Fruit fly (Drosophila melanogaster) whole organism, embryonic: ENCODE data around the gene nxf2.

Experiments used
- BEAF-32 ChIP-seq: fragments of 200-800 bp; sonication (Bioruptor generic); optimal IDR thresholded peaks from 3 replicates; lab custom pipeline; 2017; ENCODE audit warnings: missing biosample characterization, missing genetic modification characterization, mild to moderate bottlenecking, moderate library complexity, missing genetic modification reagents
- Bgb ChIP-seq: fragments of 200-800 bp; sonication (Bioruptor generic); IDR thresholded peaks from 2 replicates; pipeline ENCODE4 v1.3.6; 2022; ENCODE audit warnings: missing biosample characterization, missing genetic modification characterization; ENCODE audit not compliant: partially characterized antibody
- CG10267 ChIP-seq: fragments of 200-800 bp; sonication (Bioruptor generic); optimal IDR thresholded peaks from 2 replicates; lab custom pipeline; 2018; ENCODE audit warnings: missing biosample characterization, mild to moderate bottlenecking, missing genetic modification characterization, moderate library complexity
- CG13287 ChIP-seq: fragments of 200-800 bp; sonication (Bioruptor generic); IDR thresholded peaks from 2 replicates; pipeline ENCODE4 v1.3.6; 2022; ENCODE audit warnings: missing biosample characterization, missing genetic modification characterization; ENCODE audit not compliant: partially characterized antibody
- CG14710 ChIP-seq: fragments of 200-800 bp; sonication (Bioruptor generic); optimal IDR thresholded peaks from 3 replicates; lab custom pipeline; 2019; ENCODE audit warnings: missing biosample characterization, mild to moderate bottlenecking, missing genetic modification characterization, moderate library complexity
- CG16813 ChIP-seq: fragments of 200-800 bp; sonication (Bioruptor generic); IDR thresholded peaks from 3 replicates; pipeline ENCODE4 v1.3.6; 2022; ENCODE audit warnings: missing biosample characterization, missing genetic modification characterization; ENCODE audit not compliant: partially characterized antibody
- CG17328 ChIP-seq: fragments of 200-800 bp; sonication (Bioruptor generic); IDR thresholded peaks from 2 replicates; pipeline ENCODE4 v1.3.6; 2022; ENCODE audit warnings: missing biosample characterization, missing genetic modification characterization
- CG2116 ChIP-seq: fragments of 200-800 bp; sonication (Bioruptor generic); optimal IDR thresholded peaks from 3 replicates; lab custom pipeline; 2018; ENCODE audit warnings: missing biosample characterization, mild to moderate bottlenecking, missing genetic modification characterization
- CG2199 ChIP-seq: fragments of 200-800 bp; sonication (Bioruptor generic); IDR thresholded peaks from 3 replicates; pipeline ENCODE4 v1.3.6; 2022; ENCODE audit warnings: missing biosample characterization, missing genetic modification characterization
- CG34224 ChIP-seq: fragments of 200-800 bp; sonication (Bioruptor generic); IDR thresholded peaks from 3 replicates; pipeline ENCODE4 v1.3.6; 2022; ENCODE audit warnings: missing biosample characterization, missing genetic modification characterization; ENCODE audit not compliant: partially characterized antibody
- CG4617 ChIP-seq: fragments of 200-800 bp; sonication (Bioruptor generic); optimal IDR thresholded peaks from 3 replicates; lab custom pipeline; 2016; ENCODE audit warnings: missing biosample characterization, missing genetic modification characterization, borderline replicate concordance
- CG9727 ChIP-seq: fragments of 200-800 bp; sonication (Bioruptor generic); optimal IDR thresholded peaks from 3 replicates; lab custom pipeline; 2017; ENCODE audit warnings: missing biosample characterization, mild to moderate bottlenecking, missing genetic modification characterization
- Dll ChIP-seq: fragments of 200-800 bp; sonication (Bioruptor generic); IDR thresholded peaks from 4 replicates; pipeline ENCODE4 v1.3.6; 2022; ENCODE audit warnings: missing biosample characterization, missing genetic modification characterization; ENCODE audit not compliant: partially characterized antibody
- Dref ChIP-seq: fragments of 200-800 bp; sonication (Bioruptor generic); IDR thresholded peaks from 2 replicates; pipeline ENCODE4 v1.3.6; 2022; ENCODE audit warnings: missing biosample characterization, missing genetic modification characterization
- Ets97D ChIP-seq: fragments of 200-800 bp; sonication (Bioruptor generic); optimal IDR thresholded peaks from 3 replicates; lab custom pipeline; 2016; ENCODE audit warnings: missing biosample characterization, missing genetic modification characterization
- Gsc ChIP-seq: fragments of 200-800 bp; sonication (Bioruptor generic); IDR thresholded peaks from 2 replicates; pipeline ENCODE4 v1.3.6; 2022; ENCODE audit warnings: missing biosample characterization, missing genetic modification characterization
- Gug ChIP-seq: fragments of 200-800 bp; sonication (Bioruptor generic); IDR thresholded peaks from 4 replicates; pipeline ENCODE4 v1.3.6; 2022; ENCODE audit warnings: missing biosample characterization, missing genetic modification characterization
- HLH4C ChIP-seq: fragments of 200-800 bp; sonication (Bioruptor generic); IDR thresholded peaks from 3 replicates; pipeline ENCODE4 v1.3.6; 2022; ENCODE audit warnings: missing biosample characterization, missing genetic modification characterization; ENCODE audit not compliant: partially characterized antibody
- Hand ChIP-seq: fragments of 200-800 bp; sonication (Bioruptor generic); optimal IDR thresholded peaks from 2 replicates; lab custom pipeline; 2017; ENCODE audit warnings: mild to moderate bottlenecking, missing biosample characterization, missing genetic modification reagents, missing genetic modification characterization
- Hr78 ChIP-seq, 2 experiments: fragments of 200-800 bp in 1 of 2; fragments of >200 bp in 1 of 2; sonication (Bioruptor generic) in 1 of 2; optimal IDR thresholded peaks; 2 replicates each; lab custom pipeline; 2017 to 2019; ENCODE audit warnings: missing biosample characterization in 2 of 2, missing genetic modification characterization in 2 of 2, mild to moderate bottlenecking in 1 of 2, moderate library complexity in 1 of 2
- Myb ChIP-seq: fragments of 200-800 bp; sonication (Bioruptor generic); optimal IDR thresholded peaks from 2 replicates; lab custom pipeline; 2016; ENCODE audit warnings: missing biosample characterization, missing genetic modification characterization
- Neu2 ChIP-seq: fragments of 200-800 bp; sonication (Bioruptor generic); optimal IDR thresholded peaks from 3 replicates; lab custom pipeline; 2016; ENCODE audit warnings: missing biosample characterization, missing genetic modification characterization, borderline replicate concordance
- Scr ChIP-seq: fragments of 200-800 bp; sonication (Bioruptor generic); IDR thresholded peaks from 2 replicates; pipeline ENCODE4 v1.3.6; 2022; ENCODE audit warnings: missing biosample characterization, missing genetic modification characterization; ENCODE audit not compliant: partially characterized antibody
- Six4 ChIP-seq: fragments of 200-800 bp; sonication (Bioruptor generic); optimal IDR thresholded peaks from 2 replicates; lab custom pipeline; 2016; ENCODE audit warnings: missing biosample characterization, missing genetic modification characterization
- Sry-δ ChIP-seq: fragments of 200-800 bp; sonication (Bioruptor generic); optimal IDR thresholded peaks from 2 replicates; lab custom pipeline; 2016; ENCODE audit warnings: missing biosample characterization, missing genetic modification characterization
- Xrp1 ChIP-seq: fragments of 200-800 bp; sonication (Bioruptor generic); IDR thresholded peaks from 2 replicates; pipeline ENCODE4 v1.3.6; 2022; ENCODE audit warnings: missing biosample characterization, missing genetic modification characterization
- amos ChIP-seq: fragments of 200-800 bp; sonication (Bioruptor generic); IDR thresholded peaks from 2 replicates; pipeline ENCODE4 v1.3.6; 2022; ENCODE audit warnings: missing biosample characterization, missing genetic modification characterization; ENCODE audit not compliant: partially characterized antibody
- ato ChIP-seq: fragments of 200-800 bp; sonication (Bioruptor generic); IDR thresholded peaks from 2 replicates; pipeline ENCODE4 v1.3.6; 2022; ENCODE audit warnings: missing biosample characterization, missing genetic modification characterization; ENCODE audit not compliant: partially characterized antibody
- bbx ChIP-seq: fragments of 200-800 bp; sonication (Bioruptor generic); IDR thresholded peaks from 2 replicates; pipeline ENCODE4 v1.3.6; 2022; ENCODE audit warnings: missing biosample characterization, missing genetic modification characterization; ENCODE audit not compliant: partially characterized antibody
- bsh ChIP-seq, 2 experiments: fragments of 200-800 bp; sonication (Bioruptor generic); optimal IDR thresholded peaks; 2 replicates each; lab custom pipeline; 2017 to 2018; ENCODE audit warnings: mild to moderate bottlenecking in 2 of 2, missing biosample characterization in 2 of 2, missing genetic modification characterization in 2 of 2, moderate library complexity in 1 of 2
- esg ChIP-seq: fragments of 200-800 bp; sonication (Bioruptor generic); conservative IDR thresholded peaks from 2 replicates; pipeline ENCODE4 v1.3.6; 2022; ENCODE audit warnings: missing biosample characterization, missing genetic modification characterization
- hbn ChIP-seq: fragments of 200-800 bp; sonication (Bioruptor generic); IDR thresholded peaks from 2 replicates; pipeline ENCODE4 v1.3.6; 2022; ENCODE audit warnings: missing biosample characterization, missing genetic modification characterization; ENCODE audit not compliant: partially characterized antibody
- knrl ChIP-seq: fragments of 200-800 bp; sonication (Bioruptor generic); IDR thresholded peaks from 3 replicates; pipeline ENCODE4 v1.3.6; 2022; ENCODE audit warnings: missing biosample characterization, missing genetic modification characterization; ENCODE audit not compliant: partially characterized antibody
- lbe ChIP-seq: fragments of 200-800 bp; sonication (Bioruptor generic); optimal IDR thresholded peaks from 2 replicates; lab custom pipeline; 2016; ENCODE audit warnings: missing biosample characterization, mild to moderate bottlenecking, missing genetic modification characterization
- mld ChIP-seq: fragments of 200-800 bp; sonication (Bioruptor generic); IDR thresholded peaks from 3 replicates; pipeline ENCODE4 v1.3.6; 2022; ENCODE audit warnings: missing biosample characterization, missing genetic modification characterization; ENCODE audit not compliant: partially characterized antibody
- nerfin-1 ChIP-seq: fragments of 200-800 bp; sonication (Bioruptor generic); optimal IDR thresholded peaks from 3 replicates; lab custom pipeline; 2019; ENCODE audit warnings: missing biosample characterization, mild to moderate bottlenecking, missing genetic modification characterization, moderate library complexity
- phol ChIP-seq: fragments of 200-800 bp; sonication (Bioruptor generic); optimal IDR thresholded peaks from 3 replicates; lab custom pipeline; 2018; ENCODE audit warnings: missing biosample characterization, mild to moderate bottlenecking, missing genetic modification characterization, moderate library complexity
- sens ChIP-seq: fragments of 200-800 bp; sonication (Bioruptor generic); peaks from one replicate; lab custom pipeline; 2016; ENCODE audit warnings: missing biosample characterization, missing genetic modification characterization
- stwl ChIP-seq: fragments of 200-800 bp; sonication (Bioruptor generic); optimal IDR thresholded peaks from 3 replicates; lab custom pipeline; 2018; ENCODE audit warnings: missing biosample characterization, mild to moderate bottlenecking, missing genetic modification characterization, moderate library complexity
- trem ChIP-seq: fragments of 200-800 bp; optimal IDR thresholded peaks from 3 replicates; lab custom pipeline; 2019; ENCODE audit warnings: missing biosample characterization, mild to moderate bottlenecking, missing genetic modification characterization, moderate library complexity
- unc-4 ChIP-seq: fragments of 200-800 bp; sonication (Bioruptor generic); IDR thresholded peaks from 2 replicates; pipeline ENCODE4 v1.3.6; 2022; ENCODE audit warnings: missing biosample characterization, missing genetic modification characterization; ENCODE audit not compliant: partially characterized antibody

The nxf2 gene

dm6 chr3L:16580049-16580448 lies at the start of gene nxf2:
nxf2 (minus strand) TSS chr3L:16580306.
- TF ChIP-seq CG9727 (GFP tag; lab: Kevin White, UChicago) (no peak), Hr78 (GFP tag; optimal IDR thresholded peaks at IDR 0.05; lab: Kevin White, UChicago) (no peak), CG10267 (tag; lab: Kevin White, UChicago) (peak; percentile 76), CG16813 (GFP tag; lab: Robert Waterston, UW) (peak; percentile 55; the same call in 2 of the 3 replicates), lbe (peak; percentile 10), HLH4C (GFP tag; lab: Robert Waterston, UW) (0 out of 3 replicates have a peak, but pooled peaks have one; percentile 28), hbn (GFP tag; lab: Robert Waterston, UW) (peak; percentile 44; the same call in 1 of the 2 replicates), Hand (no peak), CG13287 (peak; percentile 47), bsh (GFP tag; optimal IDR thresholded peaks at IDR 0.05; lab: Kevin White, UChicago) (no peak), CG2116 (peak; percentile 55), trem (tag; lab: Kevin White, UChicago) (peak; percentile 19), Bgb (GFP tag; lab: Robert Waterston, UW) (no peak), Gug (GFP tag; lab: Robert Waterston, UW) (no peak), Myb (GFP tag; lab: Kevin White, UChicago) (peak; percentile 54), BEAF-32 (peak; percentile 61), stwl (tag; lab: Kevin White, UChicago) (peak; percentile 25), amos (peak; percentile 65), CG2199 (GFP tag; lab: Robert Waterston, UW) (0 out of 3 replicates have a peak, but pooled peaks have one; percentile 41), Neu2 (GFP tag; lab: Kevin White, UChicago) (peak; percentile 62), CG4617 (no peak), Gsc (GFP tag; lab: Robert Waterston, UW) (no peak), Six4 (no peak), Sry-δ (peak; percentile 40), ato (GFP tag; lab: Robert Waterston, UW) (no peak), Dll (GFP tag; lab: Robert Waterston, UW) (peak; percentile 59; the same call in 2 of the 4 replicates), sens (GFP tag; lab: Kevin White, UChicago) (peak; percentile 83), CG34224 (peak; percentile 30; the same call in 1 of the 3 replicates), CG17328 (GFP tag; lab: Robert Waterston, UW) (no peak), Xrp1 (GFP tag; lab: Robert Waterston, UW) (0 out of 2 replicates have a peak, but pooled peaks have one; percentile 25), knrl (GFP tag; lab: Robert Waterston, UW) (peak; percentile 57; the same call in 2 of the 3 replicates), unc-4 (GFP tag; lab: Robert Waterston, UW) (peak; percentile 54), Scr (peak; percentile 66), phol (tag; lab: Kevin White, UChicago) (peak; percentile 76), CG14710 (peak; percentile 12), mld (GFP tag; lab: Robert Waterston, UW) (0 out of 3 replicates have a peak, but pooled peaks have one; percentile 6), bbx (peak; percentile 68), nerfin-1 (tag; lab: Kevin White, UChicago) (peak; percentile 43), Dref (GFP tag; lab: Robert Waterston, UW) (peak; percentile 38; the same call in 1 of the 2 replicates), Ets97D (no peak), esg (GFP tag; lab: Robert Waterston, UW) (no peak)
